Worm (Caenorhabditis elegans) whole organism, early embryonic: ENCODE results near the gene acs-1.

Source experiments
- B0310.2 ChIP-seq: sonication (generic microtip); optimal IDR thresholded peaks from 2 replicates; lab custom pipeline; 2016; ENCODE audit warnings: mild to moderate bottlenecking, missing genetic modification characterization, missing compliant biosample characterization
- F13C5.2 ChIP-seq: sonication (generic microtip); optimal IDR thresholded peaks from 2 replicates; lab custom pipeline; 2017; ENCODE audit warnings: mild to moderate bottlenecking, missing genetic modification characterization, inconsistent platforms, missing compliant biosample characterization
- aly-1 ChIP-seq: sonication (generic microtip); optimal IDR thresholded peaks from 2 replicates; lab custom pipeline; 2016; ENCODE audit warnings: missing genetic modification characterization, missing compliant biosample characterization
- ama-1 ChIP-seq: fragments of 150-350 bp; optimal IDR thresholded peaks from 2 replicates; lab custom pipeline; 2014
- ceh-13 ChIP-seq: fragments of 200-800 bp; sonication (Bioruptor generic); optimal IDR thresholded peaks from 2 replicates; lab custom pipeline; 2018; ENCODE audit warnings: mild to moderate bottlenecking, missing genetic modification characterization, missing compliant biosample characterization
- ceh-36 ChIP-seq: sonication (generic microtip); optimal IDR thresholded peaks from 2 replicates; lab custom pipeline; 2016; ENCODE audit warnings: missing genetic modification characterization, inconsistent platforms, missing compliant biosample characterization
- ets-7 ChIP-seq: sonication (generic microtip); optimal IDR thresholded peaks from 2 replicates; lab custom pipeline; 2016; ENCODE audit warnings: missing genotype, missing genetic modification characterization, missing compliant biosample characterization
- flt-1 ChIP-seq: fragments of 200-800 bp; sonication (Bioruptor generic); IDR thresholded peaks from 2 replicates; pipeline ENCODE4 v1.3.6; 2022; ENCODE audit warnings: missing genetic modification characterization, missing compliant biosample characterization
- hmbx-1 ChIP-seq: sonication (generic microtip); optimal IDR thresholded peaks from 2 replicates; lab custom pipeline; 2016; ENCODE audit warnings: mild to moderate bottlenecking, missing genetic modification characterization, missing compliant biosample characterization
- hmg-4 ChIP-seq: fragments of 200-800 bp; sonication (Bioruptor generic); optimal IDR thresholded peaks from 2 replicates; lab custom pipeline; 2018; ENCODE audit warnings: mild to moderate bottlenecking, missing genetic modification characterization, missing compliant biosample characterization
- hnd-1 ChIP-seq: sonication (generic microtip); optimal IDR thresholded peaks from 2 replicates; lab custom pipeline; 2016; ENCODE audit warnings: missing genetic modification characterization, missing compliant biosample characterization
- pes-1 ChIP-seq: fragments of 200-800 bp; sonication (Bioruptor generic); IDR thresholded peaks from 2 replicates; pipeline ENCODE4 v1.3.6; 2022; ENCODE audit warnings: missing genetic modification reagents, missing genetic modification characterization, missing compliant biosample characterization
- scrt-1 ChIP-seq: fragments of 200-800 bp; sonication (Bioruptor generic); IDR thresholded peaks from 2 replicates; pipeline ENCODE4 v1.3.6; 2022; ENCODE audit warnings: missing genetic modification characterization, missing compliant biosample characterization
- sea-1 ChIP-seq: fragments of 200-800 bp; sonication (Bioruptor generic); conservative IDR thresholded peaks from 2 replicates; pipeline ENCODE4 v1.3.6; 2022; ENCODE audit warnings: missing genetic modification characterization, missing compliant biosample characterization
- tbx-11 ChIP-seq: fragments of 200-800 bp; sonication (Bioruptor generic); IDR thresholded peaks from 2 replicates; pipeline ENCODE4 v1.3.6; 2022; ENCODE audit warnings: missing genetic modification characterization, missing compliant biosample characterization
- tbx-37 ChIP-seq: fragments of 200-800 bp; sonication (Bioruptor generic); conservative IDR thresholded peaks from 2 replicates; pipeline ENCODE4 v1.3.6; 2022; ENCODE audit warnings: missing genetic modification reagents, missing genetic modification characterization, missing compliant biosample characterization
- tra-4 ChIP-seq: sonication (generic microtip); optimal IDR thresholded peaks from 2 replicates; lab custom pipeline; 2017; ENCODE audit warnings: missing genetic modification characterization, missing compliant biosample characterization

Gene acs-1

ce11 chrV:6496611-6497158, 28.1 kb upstream of the acs-1 start, which contains the start of gene dgtr-1:
TSS of gene dgtr-1 (plus strand) at chrV:6497108.
- no peak for TF ChIP-seq ceh-13 (GFP tag; lab: Kevin White, UChicago)
- TF ChIP-seq tbx-37 (GFP tag; lab: Robert Waterston, UW): no peak
- no peak for TF ChIP-seq ets-7 (tag; lab: Kevin White, UChicago)
- no peak for TF ChIP-seq ama-1
- no peak for TF ChIP-seq flt-1 (GFP tag; lab: Robert Waterston, UW)

ce11 chrV:6498441-6498840, 26.3 kb upstream of the acs-1 start:
- TF ChIP-seq flt-1 (GFP tag; lab: Robert Waterston, UW) (no peak), F13C5.2 (no peak)

ce11 chrV:6498903-6499302, 25.9 kb upstream of the acs-1 start, which contains the start of gene W01A11.1:
TSS of gene W01A11.1 (plus strand) at chrV:6499224.
- TF ChIP-seq tbx-37 (GFP tag; lab: Robert Waterston, UW): no peak
- no peak for TF ChIP-seq pes-1 (GFP tag; lab: Robert Waterston, UW)
- no peak for TF ChIP-seq flt-1 (GFP tag; lab: Robert Waterston, UW)
- TF ChIP-seq hmg-4 (GFP tag; lab: Kevin White, UChicago): no peak
- TF ChIP-seq B0310.2 (tag; lab: Kevin White, UChicago): no peak
- TF ChIP-seq ama-1: no peak
- no peak for TF ChIP-seq tbx-11 (GFP tag; lab: Robert Waterston, UW)
- TF ChIP-seq ets-7 (tag; lab: Kevin White, UChicago): no peak
- TF ChIP-seq sea-1: no peak
- TF ChIP-seq tra-4: no peak
- no peak for TF ChIP-seq ceh-13 (GFP tag; lab: Kevin White, UChicago)
- TF ChIP-seq hmbx-1 (tag; lab: Kevin White, UChicago): no peak
- no peak for TF ChIP-seq aly-1 (tag; lab: Kevin White, UChicago)
- TF ChIP-seq hnd-1 (tag; lab: Kevin White, UChicago): no peak
- TF ChIP-seq F13C5.2: no peak
- TF ChIP-seq scrt-1 (GFP tag; lab: Robert Waterston, UW): no peak
- TF ChIP-seq ceh-36 (tag; lab: Kevin White, UChicago): no peak

ce11 chrV:6503158-6503557, 21.6 kb upstream of the acs-1 start:
- TF ChIP-seq aly-1 (tag; lab: Kevin White, UChicago): no peak
- TF ChIP-seq B0310.2 (tag; lab: Kevin White, UChicago): no peak
- TF ChIP-seq hmg-4 (GFP tag; lab: Kevin White, UChicago): no peak
- TF ChIP-seq tra-4: no peak
- TF ChIP-seq tbx-11 (GFP tag; lab: Robert Waterston, UW): no peak
- no peak for TF ChIP-seq sea-1
- TF ChIP-seq scrt-1 (GFP tag; lab: Robert Waterston, UW): no peak
- no peak for TF ChIP-seq tbx-37 (GFP tag; lab: Robert Waterston, UW)
- TF ChIP-seq hmbx-1 (tag; lab: Kevin White, UChicago): no peak
- no peak for TF ChIP-seq ama-1
- no peak for TF ChIP-seq ceh-36 (tag; lab: Kevin White, UChicago)
- no peak for TF ChIP-seq hnd-1 (tag; lab: Kevin White, UChicago)
- no peak for TF ChIP-seq pes-1 (GFP tag; lab: Robert Waterston, UW)

- TF ChIP-seq hmbx-1 (tag; lab: Kevin White, UChicago) (no peak), ceh-13 (GFP tag; lab: Kevin White, UChicago) (no peak), tbx-11 (GFP tag; lab: Robert Waterston, UW) (no peak), ama-1 (no peak), scrt-1 (GFP tag; lab: Robert Waterston, UW) (no peak), F13C5.2 (no peak), sea-1 (no peak), B0310.2 (tag; lab: Kevin White, UChicago) (no peak), tbx-37 (GFP tag; lab: Robert Waterston, UW) (no peak), ets-7 (tag; lab: Kevin White, UChicago) (no peak), ceh-36 (tag; lab: Kevin White, UChicago) (no peak), flt-1 (GFP tag; lab: Robert Waterston, UW) (no peak), aly-1 (tag; lab: Kevin White, UChicago) (no peak)
These were observed 20.5 kb upstream of the acs-1 start, which contains the start of gene moc-2 for ce11 chrV:6504131-6504827. TSS of gene moc-2 (minus strand) at chrV:6504181.

ce11 chrV:6505339-6505811, 19.4 kb upstream of the acs-1 start, which contains the start of gene W01A11.7:
TSS of gene W01A11.7 (minus strand) at chrV:6505389.
- TF ChIP-seq hnd-1 (tag; lab: Kevin White, UChicago): no peak
- TF ChIP-seq ceh-13 (GFP tag; lab: Kevin White, UChicago): no peak
- TF ChIP-seq B0310.2 (tag; lab: Kevin White, UChicago): no peak
- no peak for TF ChIP-seq ceh-36 (tag; lab: Kevin White, UChicago)
- no peak for TF ChIP-seq pes-1 (GFP tag; lab: Robert Waterston, UW)
- no peak for TF ChIP-seq tra-4
- no peak for TF ChIP-seq aly-1 (tag; lab: Kevin White, UChicago)
- TF ChIP-seq hmbx-1 (tag; lab: Kevin White, UChicago): no peak
- TF ChIP-seq ama-1: no peak
- TF ChIP-seq tbx-37 (GFP tag; lab: Robert Waterston, UW): no peak

- TF ChIP-seq ama-1: no peak
- TF ChIP-seq hmg-4 (GFP tag; lab: Kevin White, UChicago): no peak
- no peak for TF ChIP-seq ceh-36 (tag; lab: Kevin White, UChicago)
- no peak for TF ChIP-seq tbx-11 (GFP tag; lab: Robert Waterston, UW)
- no peak for TF ChIP-seq F13C5.2
- TF ChIP-seq flt-1 (GFP tag; lab: Robert Waterston, UW): no peak
- TF ChIP-seq aly-1 (tag; lab: Kevin White, UChicago): no peak
- TF ChIP-seq sea-1: no peak
- TF ChIP-seq ceh-13 (GFP tag; lab: Kevin White, UChicago): no peak
- no peak for TF ChIP-seq pes-1 (GFP tag; lab: Robert Waterston, UW)
- TF ChIP-seq tbx-37 (GFP tag; lab: Robert Waterston, UW): no peak
These were observed 18.4 kb upstream of the acs-1 start for ce11 chrV:6506238-6506956.
